Fruit fly (Drosophila melanogaster): Measurements from ENCODE around the gene CG9377.

CG9377 gene

dm6 chr2L:13368940-13369339, 7.6 kb upstream of the CG9377 start, which contains the start of gene CG31855 (continued):
- TF ChIP-seq CG32006 (GFP tag; optimal IDR thresholded peaks at IDR 0.05) = peak; percentile 70
- peak; percentile 60 for TF ChIP-seq Lpt (GFP tag; optimal IDR thresholded peaks at IDR 0.05)
- peak; percentile 83 for TF ChIP-seq pdm3 (GFP tag; optimal IDR thresholded peaks at IDR 0.05)
- TF ChIP-seq dsx (GFP tag; optimal IDR thresholded peaks at IDR 0.05; ENCODE audit: poor library complexity, severe bottlenecking) = peak; percentile 54
- TF ChIP-seq CG6163 (GFP tag; IDR thresholded peaks at IDR 0.05) = peak; percentile 62; the same call in 2 of the 3 replicates
- peak; percentile 69 for TF ChIP-seq Hr4 (GFP tag; optimal IDR thresholded peaks at IDR 0.05)
- peak; percentile 77 for TF ChIP-seq Eip75B (GFP tag; optimal IDR thresholded peaks at IDR 0.05)
- TF ChIP-seq CG11762 (GFP tag; optimal IDR thresholded peaks at IDR 0.05; ENCODE audit: insufficient read depth) = peak; percentile 59
- TF ChIP-seq OdsH (GFP tag; optimal IDR thresholded peaks at IDR 0.05) = peak; percentile 83
- TF ChIP-seq CG4318 (GFP tag; optimal IDR thresholded peaks at IDR 0.05) = no peak
- TF ChIP-seq Sox102F (GFP tag; optimal IDR thresholded peaks at IDR 0.05) = peak; percentile 87
- peak; percentile 73 for TF ChIP-seq CG7368 (GFP tag; optimal IDR thresholded peaks at IDR 0.05)
- TF ChIP-seq CG16779 (tag; optimal IDR thresholded peaks at IDR 0.05) = no peak
- peak; percentile 80 for TF ChIP-seq eg (GFP tag; IDR thresholded peaks at IDR 0.05)

dm6 chr2L:13367378-13367777, 6.0 kb upstream of the CG9377 start, which contains the start of gene Tap42:
TSS of gene Tap42 (plus strand) at chr2L:13367617.
- TF ChIP-seq Sox102F (GFP tag; optimal IDR thresholded peaks at IDR 0.05) = no peak
- no peak for TF ChIP-seq svp (GFP tag)
- TF ChIP-seq Hr4 (GFP tag; optimal IDR thresholded peaks at IDR 0.05) = peak; percentile 25
- peak; percentile 5 for TF ChIP-seq lz (GFP tag; optimal IDR thresholded peaks at IDR 0.05)
- no peak for TF ChIP-seq fd59A (GFP tag; optimal IDR thresholded peaks at IDR 0.05)
- no peak for TF ChIP-seq dsx (GFP tag; optimal IDR thresholded peaks at IDR 0.05; ENCODE audit: poor library complexity, severe bottlenecking)
- TF ChIP-seq achi (GFP tag; optimal IDR thresholded peaks at IDR 0.05) = no peak
- no peak for TF ChIP-seq Lpt (GFP tag; optimal IDR thresholded peaks at IDR 0.05)
- peak; percentile 24 for TF ChIP-seq acj6 (GFP tag; optimal IDR thresholded peaks at IDR 0.05)
- peak; percentile 9 for TF ChIP-seq cyc (GFP tag; optimal IDR thresholded peaks at IDR 0.05)
- TF ChIP-seq CG6808 (GFP tag; optimal IDR thresholded peaks at IDR 0.05) = no peak
- TF ChIP-seq pdm3 (GFP tag; optimal IDR thresholded peaks at IDR 0.05) = peak; percentile 25
- no peak for TF ChIP-seq Hr38 (GFP tag; optimal IDR thresholded peaks at IDR 0.05)
- TF ChIP-seq OdsH (GFP tag; optimal IDR thresholded peaks at IDR 0.05) = no peak
- no peak for TF ChIP-seq salr (GFP tag; optimal IDR thresholded peaks at IDR 0.05)
- no peak for TF ChIP-seq CG11294 (GFP tag; IDR thresholded peaks at IDR 0.05)
- TF ChIP-seq CG8119 (GFP tag; IDR thresholded peaks at IDR 0.05) = no peak
- TF ChIP-seq CG16779 (tag; optimal IDR thresholded peaks at IDR 0.05) = no peak
- no peak for TF ChIP-seq Eip75B (GFP tag; optimal IDR thresholded peaks at IDR 0.05)
- peak; percentile 45 for TF ChIP-seq esn (GFP tag; optimal IDR thresholded peaks at IDR 0.05)
- peak; percentile 3 for TF ChIP-seq CG3032 (tag; optimal IDR thresholded peaks at IDR 0.05)
- TF ChIP-seq Eip93F (GFP tag; optimal IDR thresholded peaks at IDR 0.05) = peak; percentile 34
- TF ChIP-seq Eip78C (GFP tag) = peak; percentile 79
- TF ChIP-seq net (GFP tag; optimal IDR thresholded peaks at IDR 0.05) = no peak
- TF ChIP-seq Smox (GFP tag; optimal IDR thresholded peaks at IDR 0.05) = peak; percentile 37
- TF ChIP-seq CG31627 (GFP tag; optimal IDR thresholded peaks at IDR 0.05) = no peak
- no peak for TF ChIP-seq CG32006 (GFP tag; optimal IDR thresholded peaks at IDR 0.05)

dm6 chr2L:13366109-13366747, 4.9 kb upstream of the CG9377 start, which contains the start of the genes Nnp-1 and Grx3:
TSS of gene Nnp-1 (minus strand) at chr2L:13366189.
TSS of gene Grx3 (plus strand) at chr2L:13366447.
- TF ChIP-seq salr (GFP tag; optimal IDR thresholded peaks at IDR 0.05) = no peak
- no peak for TF ChIP-seq CG6808 (GFP tag; optimal IDR thresholded peaks at IDR 0.05)
- peak; percentile 20 for TF ChIP-seq Sox15 (GFP tag; optimal IDR thresholded peaks at IDR 0.05)
- TF ChIP-seq Ets21C (GFP tag; optimal IDR thresholded peaks at IDR 0.05) = peak; percentile 20
- peak; percentile 27 for TF ChIP-seq CG31627 (GFP tag; optimal IDR thresholded peaks at IDR 0.05)
- no peak for TF ChIP-seq Hr4 (GFP tag; optimal IDR thresholded peaks at IDR 0.05)
- no peak for TF ChIP-seq dsx (GFP tag; optimal IDR thresholded peaks at IDR 0.05; ENCODE audit: poor library complexity, severe bottlenecking)
- TF ChIP-seq Sox14 (GFP tag; optimal IDR thresholded peaks at IDR 0.05) = no peak
- no peak for TF ChIP-seq CG11762 (GFP tag; optimal IDR thresholded peaks at IDR 0.05; ENCODE audit: insufficient read depth)
- TF ChIP-seq CG11902 (GFP tag; optimal IDR thresholded peaks at IDR 0.05) = peak; percentile 26
- no peak for TF ChIP-seq CG11294 (GFP tag; IDR thresholded peaks at IDR 0.05)
- TF ChIP-seq CG6854 (GFP tag; optimal IDR thresholded peaks at IDR 0.05) = no peak
- no peak for TF ChIP-seq Eip78C (GFP tag)
- TF ChIP-seq eg (GFP tag; IDR thresholded peaks at IDR 0.05) = peak; percentile 32; the same call in 1 of the 3 replicates
- TF ChIP-seq CG8119 (GFP tag; IDR thresholded peaks at IDR 0.05) = no peak
- TF ChIP-seq Eip93F (GFP tag; optimal IDR thresholded peaks at IDR 0.05) = no peak
- no peak for TF ChIP-seq CG9139 (GFP tag; optimal IDR thresholded peaks at IDR 0.05)
- TF ChIP-seq CG6792 (GFP tag; optimal IDR thresholded peaks at IDR 0.05) = no peak
- no peak for TF ChIP-seq Sox102F (GFP tag; optimal IDR thresholded peaks at IDR 0.05)
- peak; percentile 35 for TF ChIP-seq cyc (GFP tag; optimal IDR thresholded peaks at IDR 0.05)
- TF ChIP-seq net (GFP tag; optimal IDR thresholded peaks at IDR 0.05) = no peak
- TF ChIP-seq Smox (GFP tag; optimal IDR thresholded peaks at IDR 0.05) = peak; percentile 39
- peak; percentile 22 for TF ChIP-seq CG8319 (GFP tag; optimal IDR thresholded peaks at IDR 0.05)
- TF ChIP-seq spab (GFP tag; optimal IDR thresholded peaks at IDR 0.05) = no peak
- no peak for TF ChIP-seq Gug (GFP tag; IDR thresholded peaks at IDR 0.05)
- TF ChIP-seq vri (GFP tag; optimal IDR thresholded peaks at IDR 0.05) = no peak
- no peak for TF ChIP-seq Blimp-1 (GFP tag; optimal IDR thresholded peaks at IDR 0.05)
- TF ChIP-seq CG16779 (tag; optimal IDR thresholded peaks at IDR 0.05) = no peak
- peak; percentile 59 for TF ChIP-seq acj6 (GFP tag; optimal IDR thresholded peaks at IDR 0.05)

All from whole organism, prepupa.